Worm (Caenorhabditis elegans): ENCODE measurements around the gene srd-36.

- TF ChIP-seq unc-39 (tag; optimal IDR thresholded peaks at IDR 0.05) (no peak), ZK546.5 (tag; optimal IDR thresholded peaks at IDR 0.05) (no peak)
These were observed 4.0 kb downstream of the srd-36 start, which contains the start of gene R04D3.3 for ce11 chrX:13290531-13290930.

All from whole organism, L4 larva.